Fruit fly (Drosophila melanogaster) whole organism, adult: ENCODE measurements around the gene XNP.

Experiments
- CG11617 ChIP-seq: fragments of 200-800 bp; sonication (Bioruptor generic); optimal IDR thresholded peaks from 2 replicates; lab custom pipeline; 2017; ENCODE audit warnings: mild to moderate bottlenecking, missing biosample characterization, missing genetic modification reagents, missing genetic modification characterization
- CG12768 ChIP-seq: fragments of 200-800 bp; sonication (Bioruptor generic); optimal IDR thresholded peaks from 2 replicates; lab custom pipeline; 2017; ENCODE audit warnings: missing biosample characterization, missing genetic modification characterization, mild to moderate bottlenecking, moderate library complexity, missing genetic modification reagents
- CG1620 ChIP-seq: fragments of 200-800 bp; sonication (Bioruptor generic); optimal IDR thresholded peaks from 2 replicates; lab custom pipeline; 2016; ENCODE audit warnings: missing biosample characterization, missing genetic modification characterization
- bab1 ChIP-seq: fragments of 200-800 bp; sonication (Bioruptor generic); optimal IDR thresholded peaks from 3 replicates; lab custom pipeline; 2019; ENCODE audit warnings: missing biosample characterization, mild to moderate bottlenecking, missing genetic modification characterization, moderate library complexity
- cic ChIP-seq: fragments of 200-800 bp; sonication (Bioruptor generic); optimal IDR thresholded peaks from 2 replicates; lab custom pipeline; 2017; ENCODE audit warnings: missing biosample characterization, mild to moderate bottlenecking, missing genetic modification characterization, moderate library complexity
- kay ChIP-seq: fragments of 200-800 bp; sonication (Bioruptor generic); peaks from one replicate; lab custom pipeline; 2016; ENCODE audit warnings: missing biosample characterization, missing genetic modification characterization, borderline replicate concordance
- ovo ChIP-seq: fragments of 200-800 bp; sonication (Bioruptor generic); optimal IDR thresholded peaks from 2 replicates; lab custom pipeline; 2016; ENCODE audit warnings: missing biosample characterization, missing genetic modification characterization

- TF ChIP-seq kay (GFP tag; lab: Kevin White, UChicago) (no peak), ovo (GFP tag; lab: Kevin White, UChicago) (no peak), CG1620 (GFP tag; lab: Kevin White, UChicago) (no peak), bab1 (no peak), CG12768 (GFP tag; lab: Kevin White, UChicago) (no peak), cic (no peak), CG11617 (no peak)
Observed at dm6 chr3R:25451832-25452231, 30.8 kb downstream of the XNP start.
